Worm (Caenorhabditis elegans): ENCODE measurements around the gene Y42A5A.5.

DNA sequence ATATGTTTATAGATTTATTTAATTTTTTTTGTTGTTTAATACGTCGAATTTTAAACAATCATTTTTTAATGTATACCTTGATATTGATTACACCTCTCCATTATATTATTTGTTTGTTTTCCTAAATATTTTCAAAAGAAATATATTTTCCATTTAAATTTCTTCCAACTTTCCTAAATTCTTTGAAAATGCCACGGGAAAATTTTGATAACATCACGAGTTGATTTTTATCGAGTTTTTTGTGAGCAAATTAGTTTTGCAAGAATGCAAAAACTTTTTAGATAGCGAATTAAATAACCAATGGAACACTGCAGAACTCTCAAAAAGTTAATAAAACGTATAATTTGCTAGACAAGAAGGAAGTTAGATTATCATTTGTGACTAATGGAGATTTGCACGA, 48.4 kb upstream of the Y42A5A.5 start, which contains the start of gene srg-42:
- no peak for TF ChIP-seq fkh-10 (GFP tag; optimal IDR thresholded peaks at IDR 0.05)
- TF ChIP-seq ama-1 (optimal IDR thresholded peaks at IDR 0.05): no peak
- TF ChIP-seq pqm-1 (tag; optimal IDR thresholded peaks at IDR 0.05): no peak
- TF ChIP-seq D1046.2 (GFP tag; IDR thresholded peaks at IDR 0.05): no peak
- TF ChIP-seq lsy-2 (tag; optimal IDR thresholded peaks at IDR 0.05): no peak
- TF ChIP-seq daf-12 (tag; optimal IDR thresholded peaks at IDR 0.05): no peak
- TF ChIP-seq dmd-8 (GFP tag; IDR thresholded peaks at IDR 0.05): no peak
